Fruit fly (Drosophila melanogaster) whole organism, pupa: ENCODE measurements around the gene alphaTub85E.

Experiments
- CG13204 ChIP-seq: fragments of 200-800 bp; sonication (Bioruptor generic); optimal IDR thresholded peaks from 2 replicates; lab custom pipeline; 2018; ENCODE audit warnings: missing biosample characterization, mild to moderate bottlenecking, missing genetic modification characterization, moderate library complexity
- CG14655 ChIP-seq: fragments of 200-800 bp; sonication (Bioruptor generic); optimal IDR thresholded peaks from 3 replicates; lab custom pipeline; 2017; ENCODE audit warnings: mild to moderate bottlenecking, missing biosample characterization, missing genetic modification reagents, missing genetic modification characterization
- CG4496 ChIP-seq: fragments of 200-800 bp; sonication (Bioruptor generic); IDR thresholded peaks from 3 replicates; pipeline ENCODE4 v1.3.6; 2022; ENCODE audit warnings: missing biosample characterization, missing genetic modification characterization
- CG8159 ChIP-seq: fragments of 200-800 bp; sonication (Bioruptor generic); optimal IDR thresholded peaks from 3 replicates; lab custom pipeline; 2018; ENCODE audit warnings: missing biosample characterization, mild to moderate bottlenecking, missing genetic modification characterization, moderate library complexity
- EcR ChIP-seq: fragments of 200-800 bp; sonication (Bioruptor generic); optimal IDR thresholded peaks from 3 replicates; lab custom pipeline; 2019; ENCODE audit warnings: missing biosample characterization, missing genetic modification characterization, mild to moderate bottlenecking, moderate library complexity, missing genetic modification reagents

DNA sequence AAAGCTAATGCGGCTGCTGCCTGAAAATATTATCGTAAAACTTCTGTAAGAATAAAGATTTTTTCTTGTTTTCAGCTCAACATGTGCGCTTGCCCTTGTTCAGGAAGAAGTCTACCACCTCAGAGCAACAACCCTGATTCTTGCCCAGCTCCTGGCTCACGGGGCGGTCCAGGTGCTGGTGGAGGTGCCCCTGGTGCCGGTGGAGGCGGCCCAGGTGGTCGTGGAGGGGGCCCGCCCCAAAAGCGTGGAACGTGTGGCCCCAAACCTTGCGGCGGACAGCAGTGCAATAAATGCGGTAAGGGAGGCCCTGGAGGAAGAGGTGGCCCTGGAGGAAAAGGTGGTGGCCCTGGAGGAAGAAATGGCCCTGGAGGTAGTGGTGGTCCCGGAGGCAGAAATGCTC is 10.9 kb upstream of the alphaTub85E start:
- TF ChIP-seq CG4496 (GFP tag; lab: Robert Waterston, UW) (no peak), CG14655 (GFP tag; lab: Kevin White, UChicago) (no peak), CG13204 (GFP tag; lab: Kevin White, UChicago) (no peak), CG8159 (tag; lab: Kevin White, UChicago) (no peak), EcR (GFP tag; lab: Kevin White, UChicago) (no peak)
